Worm (Caenorhabditis elegans) whole organism, early embryonic: ENCODE data around the gene fbxa-155.

ENCODE experiments used
- B0310.2 ChIP-seq: sonication (generic microtip); optimal IDR thresholded peaks from 2 replicates; lab custom pipeline; 2016; ENCODE audit warnings: mild to moderate bottlenecking, missing genetic modification characterization, missing compliant biosample characterization
- F13C5.2 ChIP-seq: sonication (generic microtip); optimal IDR thresholded peaks from 2 replicates; lab custom pipeline; 2017; ENCODE audit warnings: mild to moderate bottlenecking, missing genetic modification characterization, inconsistent platforms, missing compliant biosample characterization
- aly-1 ChIP-seq: sonication (generic microtip); optimal IDR thresholded peaks from 2 replicates; lab custom pipeline; 2016; ENCODE audit warnings: missing genetic modification characterization, missing compliant biosample characterization
- ama-1 ChIP-seq: fragments of 150-350 bp; optimal IDR thresholded peaks from 2 replicates; lab custom pipeline; 2014
- ceh-13 ChIP-seq: fragments of 200-800 bp; sonication (Bioruptor generic); optimal IDR thresholded peaks from 2 replicates; lab custom pipeline; 2018; ENCODE audit warnings: mild to moderate bottlenecking, missing genetic modification characterization, missing compliant biosample characterization
- ceh-36 ChIP-seq: sonication (generic microtip); optimal IDR thresholded peaks from 2 replicates; lab custom pipeline; 2016; ENCODE audit warnings: missing genetic modification characterization, inconsistent platforms, missing compliant biosample characterization
- ets-7 ChIP-seq: sonication (generic microtip); optimal IDR thresholded peaks from 2 replicates; lab custom pipeline; 2016; ENCODE audit warnings: missing genotype, missing genetic modification characterization, missing compliant biosample characterization
- flt-1 ChIP-seq: fragments of 200-800 bp; sonication (Bioruptor generic); IDR thresholded peaks from 2 replicates; pipeline ENCODE4 v1.3.6; 2022; ENCODE audit warnings: missing genetic modification characterization, missing compliant biosample characterization
- hmbx-1 ChIP-seq: sonication (generic microtip); optimal IDR thresholded peaks from 2 replicates; lab custom pipeline; 2016; ENCODE audit warnings: mild to moderate bottlenecking, missing genetic modification characterization, missing compliant biosample characterization
- hmg-4 ChIP-seq: fragments of 200-800 bp; sonication (Bioruptor generic); optimal IDR thresholded peaks from 2 replicates; lab custom pipeline; 2018; ENCODE audit warnings: mild to moderate bottlenecking, missing genetic modification characterization, missing compliant biosample characterization
- hnd-1 ChIP-seq: sonication (generic microtip); optimal IDR thresholded peaks from 2 replicates; lab custom pipeline; 2016; ENCODE audit warnings: missing genetic modification characterization, missing compliant biosample characterization
- pes-1 ChIP-seq: fragments of 200-800 bp; sonication (Bioruptor generic); IDR thresholded peaks from 2 replicates; pipeline ENCODE4 v1.3.6; 2022; ENCODE audit warnings: missing genetic modification reagents, missing genetic modification characterization, missing compliant biosample characterization
- scrt-1 ChIP-seq: fragments of 200-800 bp; sonication (Bioruptor generic); IDR thresholded peaks from 2 replicates; pipeline ENCODE4 v1.3.6; 2022; ENCODE audit warnings: missing genetic modification characterization, missing compliant biosample characterization
- sea-1 ChIP-seq: fragments of 200-800 bp; sonication (Bioruptor generic); conservative IDR thresholded peaks from 2 replicates; pipeline ENCODE4 v1.3.6; 2022; ENCODE audit warnings: missing genetic modification characterization, missing compliant biosample characterization
- tbx-11 ChIP-seq: fragments of 200-800 bp; sonication (Bioruptor generic); IDR thresholded peaks from 2 replicates; pipeline ENCODE4 v1.3.6; 2022; ENCODE audit warnings: missing genetic modification characterization, missing compliant biosample characterization
- tbx-37 ChIP-seq: fragments of 200-800 bp; sonication (Bioruptor generic); conservative IDR thresholded peaks from 2 replicates; pipeline ENCODE4 v1.3.6; 2022; ENCODE audit warnings: missing genetic modification reagents, missing genetic modification characterization, missing compliant biosample characterization
- tra-4 ChIP-seq: sonication (generic microtip); optimal IDR thresholded peaks from 2 replicates; lab custom pipeline; 2017; ENCODE audit warnings: missing genetic modification characterization, missing compliant biosample characterization

Gene fbxa-155

ce11 chrIII:10018007-10018406, 8.0 kb upstream of the fbxa-155 start:
- TF ChIP-seq hnd-1 (tag; lab: Kevin White, UChicago) (no peak), aly-1 (tag; lab: Kevin White, UChicago) (no peak), scrt-1 (GFP tag; lab: Robert Waterston, UW) (no peak), sea-1 (GFP tag; lab: Robert Waterston, UW) (no peak), ama-1 (lab: Kevin White, UChicago) (no peak), flt-1 (GFP tag; lab: Robert Waterston, UW) (no peak), F13C5.2 (tag; lab: Kevin White, UChicago) (no peak), ceh-36 (tag; lab: Kevin White, UChicago) (no peak), tbx-37 (GFP tag; lab: Robert Waterston, UW) (no peak)

- TF ChIP-seq tbx-11 (GFP tag; lab: Robert Waterston, UW): no peak
- no peak for TF ChIP-seq scrt-1 (GFP tag; lab: Robert Waterston, UW)
- TF ChIP-seq F13C5.2 (tag; lab: Kevin White, UChicago): peak; percentile 17
Measured at ce11 chrIII:10016413-10017051, 6.5 kb upstream of the fbxa-155 start, which contains the start of gene rgs-1. Gene rgs-1, minus strand, starts transcription at chrIII:10016558.

ce11 chrIII:10012136-10012535, 2.1 kb upstream of the fbxa-155 start, which contains the start of gene C05B5.16:
Gene C05B5.16, plus strand, starts transcription at chrIII:10012436.
- TF ChIP-seq pes-1 (no peak), ceh-36 (tag; lab: Kevin White, UChicago) (no peak), ama-1 (lab: Kevin White, UChicago) (no peak)

- TF ChIP-seq tbx-11 (GFP tag; lab: Robert Waterston, UW): no peak
Measured at ce11 chrIII:10006734-10007348, 3.2 kb downstream of the fbxa-155 start, which contains the start of gene C05B5.8. Gene C05B5.8, minus strand, starts transcription at chrIII:10006784.

ce11 chrIII:10004213-10004612, 5.8 kb downstream of the fbxa-155 start, which contains the start of gene C05B5.11:
Gene C05B5.11, plus strand, starts transcription at chrIII:10004513.
- TF ChIP-seq B0310.2 (tag; lab: Kevin White, UChicago) (no peak), pes-1 (no peak), tbx-11 (GFP tag; lab: Robert Waterston, UW) (no peak), ceh-36 (tag; lab: Kevin White, UChicago) (no peak), sea-1 (GFP tag; lab: Robert Waterston, UW) (no peak), flt-1 (GFP tag; lab: Robert Waterston, UW) (no peak), aly-1 (tag; lab: Kevin White, UChicago) (no peak)

- no peak for TF ChIP-seq flt-1 (GFP tag; lab: Robert Waterston, UW)
- no peak for TF ChIP-seq F13C5.2 (tag; lab: Kevin White, UChicago)
- no peak for TF ChIP-seq ceh-36 (tag; lab: Kevin White, UChicago)
- no peak for TF ChIP-seq tbx-11 (GFP tag; lab: Robert Waterston, UW)
- no peak for TF ChIP-seq scrt-1 (GFP tag; lab: Robert Waterston, UW)
- no peak for TF ChIP-seq tbx-37 (GFP tag; lab: Robert Waterston, UW)
- TF ChIP-seq sea-1 (GFP tag; lab: Robert Waterston, UW): no peak
- no peak for TF ChIP-seq pes-1
- no peak for TF ChIP-seq aly-1 (tag; lab: Kevin White, UChicago)
- TF ChIP-seq hmbx-1: no peak
- TF ChIP-seq ceh-13: no peak
- no peak for TF ChIP-seq ets-7 (tag; lab: Kevin White, UChicago)
- TF ChIP-seq hnd-1 (tag; lab: Kevin White, UChicago): no peak
- TF ChIP-seq tra-4 (tag; lab: Kevin White, UChicago): no peak
- no peak for TF ChIP-seq ama-1 (lab: Kevin White, UChicago)
- TF ChIP-seq B0310.2 (tag; lab: Kevin White, UChicago): no peak
- TF ChIP-seq hmg-4 (GFP tag; lab: Kevin White, UChicago): no peak
Measured at ce11 chrIII:10001060-10001459, 9.0 kb downstream of the fbxa-155 start, which contains the start of gene C05B5.5. Gene C05B5.5, plus strand, starts transcription at chrIII:10001360.

- TF ChIP-seq flt-1 (GFP tag; lab: Robert Waterston, UW): no peak
- no peak for TF ChIP-seq hmg-4 (GFP tag; lab: Kevin White, UChicago)
- no peak for TF ChIP-seq hmbx-1
- no peak for TF ChIP-seq F13C5.2 (tag; lab: Kevin White, UChicago)
- no peak for TF ChIP-seq tbx-37 (GFP tag; lab: Robert Waterston, UW)
- no peak for TF ChIP-seq ceh-13
- no peak for TF ChIP-seq ets-7 (tag; lab: Kevin White, UChicago)
- no peak for TF ChIP-seq aly-1 (tag; lab: Kevin White, UChicago)
- TF ChIP-seq tbx-11 (GFP tag; lab: Robert Waterston, UW): no peak
- TF ChIP-seq ama-1 (lab: Kevin White, UChicago): no peak
- TF ChIP-seq pes-1: no peak
- TF ChIP-seq ceh-36 (tag; lab: Kevin White, UChicago): no peak
- TF ChIP-seq B0310.2 (tag; lab: Kevin White, UChicago): no peak
- no peak for TF ChIP-seq sea-1 (GFP tag; lab: Robert Waterston, UW)
- TF ChIP-seq hnd-1 (tag; lab: Kevin White, UChicago): no peak
- no peak for TF ChIP-seq tra-4 (tag; lab: Kevin White, UChicago)
- TF ChIP-seq scrt-1 (GFP tag; lab: Robert Waterston, UW): no peak
Measured at ce11 chrIII:10000428-10000827, 9.6 kb downstream of the fbxa-155 start, which contains the start of gene C05B5.2. Gene C05B5.2, minus strand, starts transcription at chrIII:10000528.
